Fruit fly (Drosophila melanogaster) whole organism, embryonic: Measurements from ENCODE around the gene CG1910.
A peak's percentile ranks its signal among the peaks of the same experiment; 100 is the strongest.

Experiments
- CG11456 ChIP-seq: fragments of 200-800 bp; sonication (Bioruptor generic); IDR thresholded peaks from 3 replicates; pipeline ENCODE4 v1.3.6; 2022; ENCODE audit warnings: missing biosample characterization, missing genetic modification characterization
- CG11695 ChIP-seq: fragments of 200-800 bp; sonication (Bioruptor generic); IDR thresholded peaks from 3 replicates; pipeline ENCODE4 v1.3.6; 2022; ENCODE audit warnings: missing biosample characterization, missing genetic modification characterization
- CG12299 ChIP-seq: fragments of 200-800 bp; sonication (Bioruptor generic); optimal IDR thresholded peaks from 2 replicates; lab custom pipeline; 2018; ENCODE audit warnings: missing biosample characterization, mild to moderate bottlenecking, missing genetic modification characterization
- CG12659 ChIP-seq: fragments of 200-800 bp; sonication (Bioruptor generic); optimal IDR thresholded peaks from 3 replicates; lab custom pipeline; 2017; ENCODE audit warnings: mild to moderate bottlenecking, missing biosample characterization, missing genetic modification reagents, missing genetic modification characterization
- CG13296 ChIP-seq: fragments of 200-800 bp; sonication (Bioruptor generic); optimal IDR thresholded peaks from 3 replicates; lab custom pipeline; 2018; ENCODE audit warnings: missing biosample characterization, mild to moderate bottlenecking, missing genetic modification characterization
- CG14441 ChIP-seq: fragments of 200-800 bp; sonication (Bioruptor generic); IDR thresholded peaks from 2 replicates; pipeline ENCODE4 v1.3.6; 2022; ENCODE audit warnings: missing biosample characterization, missing genetic modification characterization
- CG17328 ChIP-seq: fragments of 200-800 bp; sonication (Bioruptor generic); IDR thresholded peaks from 2 replicates; pipeline ENCODE4 v1.3.6; 2022; ENCODE audit warnings: missing biosample characterization, missing genetic modification characterization
- CG17361 ChIP-seq: fragments of 200-800 bp; sonication (Bioruptor generic); IDR thresholded peaks from 3 replicates; pipeline ENCODE4 v1.3.6; 2022; ENCODE audit warnings: missing biosample characterization, missing genetic modification characterization
- CG18262 ChIP-seq: fragments of 200-800 bp; optimal IDR thresholded peaks from 3 replicates; lab custom pipeline; 2019; ENCODE audit warnings: missing biosample characterization, mild to moderate bottlenecking, missing genetic modification characterization, moderate library complexity
- CG2120 ChIP-seq: fragments of 200-800 bp; sonication (Bioruptor generic); optimal IDR thresholded peaks from 3 replicates; lab custom pipeline; 2016; ENCODE audit warnings: missing biosample characterization, missing genetic modification characterization
- CG30403 ChIP-seq: fragments of 200-800 bp; sonication (Bioruptor generic); optimal IDR thresholded peaks from 3 replicates; lab custom pipeline; 2016; ENCODE audit warnings: missing biosample characterization, missing genetic modification characterization
- CG3065 ChIP-seq: fragments of 200-800 bp; sonication (Bioruptor generic); optimal IDR thresholded peaks from 2 replicates; lab custom pipeline; 2016; ENCODE audit warnings: missing biosample characterization, missing genetic modification characterization
- CG31365 ChIP-seq: fragments of 200-800 bp; sonication (Bioruptor generic); optimal IDR thresholded peaks from 2 replicates; lab custom pipeline; 2018; ENCODE audit warnings: missing biosample characterization, mild to moderate bottlenecking, missing genetic modification characterization
- CG32532 ChIP-seq: fragments of 200-800 bp; sonication (Bioruptor generic); IDR thresholded peaks from 2 replicates; pipeline ENCODE4 v1.3.6; 2022; ENCODE audit warnings: missing biosample characterization, missing genetic modification characterization
- CG7357 ChIP-seq: fragments of 200-800 bp; sonication (Bioruptor generic); IDR thresholded peaks from 3 replicates; pipeline ENCODE4 v1.3.6; 2022; ENCODE audit warnings: missing biosample characterization, missing genetic modification characterization
- CG8089 ChIP-seq: fragments of 200-800 bp; sonication (Bioruptor generic); optimal IDR thresholded peaks from 3 replicates; lab custom pipeline; 2016; ENCODE audit warnings: missing biosample characterization, missing genetic modification characterization
- CoRest ChIP-seq: fragments of 200-800 bp; sonication (Bioruptor generic); optimal IDR thresholded peaks from 3 replicates; lab custom pipeline; 2018; ENCODE audit warnings: missing biosample characterization, mild to moderate bottlenecking, missing genetic modification characterization, moderate library complexity
- Dad ChIP-seq: fragments of 200-800 bp; sonication (Bioruptor generic); optimal IDR thresholded peaks from 3 replicates; lab custom pipeline; 2016; ENCODE audit warnings: missing biosample characterization, missing genetic modification characterization
- Dll ChIP-seq: fragments of 200-800 bp; sonication (Bioruptor generic); IDR thresholded peaks from 4 replicates; pipeline ENCODE4 v1.3.6; 2022; ENCODE audit warnings: missing biosample characterization, missing genetic modification characterization; ENCODE audit not compliant: partially characterized antibody
- Dref ChIP-seq: fragments of 200-800 bp; sonication (Bioruptor generic); IDR thresholded peaks from 2 replicates; pipeline ENCODE4 v1.3.6; 2022; ENCODE audit warnings: missing biosample characterization, missing genetic modification characterization
- Fer2 ChIP-seq: fragments of 200-800 bp; sonication (Bioruptor generic); optimal IDR thresholded peaks from 2 replicates; lab custom pipeline; 2018; ENCODE audit warnings: missing biosample characterization, mild to moderate bottlenecking, missing genetic modification characterization, moderate library complexity
- GATAe ChIP-seq: fragments of 200-800 bp; sonication (Bioruptor generic); conservative IDR thresholded peaks from 2 replicates; pipeline ENCODE4 v1.3.6; 2022; ENCODE audit warnings: missing biosample characterization, missing genetic modification characterization
- Jarid2 ChIP-seq: fragments of 200-800 bp; sonication (Bioruptor generic); optimal IDR thresholded peaks from 3 replicates; lab custom pipeline; 2017; ENCODE audit warnings: mild to moderate bottlenecking, missing biosample characterization, missing genetic modification reagents, missing genetic modification characterization
- NFAT ChIP-seq: fragments of 200-800 bp; sonication (Bioruptor generic); IDR thresholded peaks from 2 replicates; pipeline ENCODE4 v1.3.6; 2022; ENCODE audit warnings: missing biosample characterization, missing genetic modification characterization
- Nf-YC ChIP-seq: fragments of 200-800 bp; optimal IDR thresholded peaks from 3 replicates; lab custom pipeline; 2019; ENCODE audit warnings: missing biosample characterization, mild to moderate bottlenecking, missing genetic modification characterization, moderate library complexity
- Ssrp ChIP-seq: fragments of 200-800 bp; sonication (Bioruptor generic); optimal IDR thresholded peaks from 2 replicates; lab custom pipeline; 2018; ENCODE audit warnings: missing biosample characterization, mild to moderate bottlenecking, missing genetic modification characterization, moderate library complexity
- Vsx1 ChIP-seq: fragments of 200-800 bp; sonication (Bioruptor generic); optimal IDR thresholded peaks from 2 replicates; lab custom pipeline; 2017; ENCODE audit warnings: missing biosample characterization, mild to moderate bottlenecking, missing genetic modification characterization, missing genetic modification reagents
- aop ChIP-seq: fragments of 200-800 bp; sonication (Bioruptor generic); IDR thresholded peaks from 2 replicates; pipeline ENCODE4 v1.3.6; 2022; ENCODE audit warnings: missing biosample characterization, missing genetic modification characterization
- bsh ChIP-seq, 2 experiments: fragments of 200-800 bp; sonication (Bioruptor generic); optimal IDR thresholded peaks; 2 replicates each; lab custom pipeline; 2017 to 2018; ENCODE audit warnings: mild to moderate bottlenecking in 2 of 2, missing biosample characterization in 2 of 2, missing genetic modification characterization in 2 of 2, moderate library complexity in 1 of 2
- corto ChIP-seq: fragments of 200-800 bp; sonication (Bioruptor generic); optimal IDR thresholded peaks from 2 replicates; lab custom pipeline; 2016; ENCODE audit warnings: missing biosample characterization, mild to moderate bottlenecking, missing genetic modification characterization, moderate library complexity
- crol ChIP-seq: fragments of 200-800 bp; sonication (Bioruptor generic); IDR thresholded peaks from 2 replicates; pipeline ENCODE4 v1.3.6; 2022; ENCODE audit warnings: missing biosample characterization, missing genetic modification characterization
- dati ChIP-seq: fragments of 200-800 bp; sonication (Bioruptor generic); IDR thresholded peaks from 2 replicates; pipeline ENCODE4 v1.3.6; 2022; ENCODE audit warnings: missing biosample characterization, missing genetic modification characterization
- dmrt99B ChIP-seq: fragments of 200-800 bp; sonication (Bioruptor generic); optimal IDR thresholded peaks from 2 replicates; lab custom pipeline; 2018; ENCODE audit warnings: missing biosample characterization, mild to moderate bottlenecking, missing genetic modification characterization, moderate library complexity
- ewg ChIP-seq: fragments of 200-800 bp; sonication (Bioruptor generic); optimal IDR thresholded peaks from 3 replicates; lab custom pipeline; 2017; ENCODE audit warnings: mild to moderate bottlenecking, missing biosample characterization, missing genetic modification reagents, missing genetic modification characterization
- fd64A ChIP-seq: fragments of 200-800 bp; sonication (Bioruptor generic); optimal IDR thresholded peaks from 3 replicates; lab custom pipeline; 2018; ENCODE audit warnings: missing biosample characterization, mild to moderate bottlenecking, missing genetic modification characterization
- jing ChIP-seq: fragments of 200-800 bp; sonication (Bioruptor generic); optimal IDR thresholded peaks from 2 replicates; lab custom pipeline; 2018; ENCODE audit warnings: missing biosample characterization, mild to moderate bottlenecking, missing genetic modification characterization
- lbe ChIP-seq: fragments of 200-800 bp; sonication (Bioruptor generic); optimal IDR thresholded peaks from 2 replicates; lab custom pipeline; 2016; ENCODE audit warnings: missing biosample characterization, mild to moderate bottlenecking, missing genetic modification characterization
- lilli ChIP-seq: fragments of 200-800 bp; sonication (Bioruptor generic); optimal IDR thresholded peaks from 3 replicates; lab custom pipeline; 2016; ENCODE audit warnings: missing biosample characterization, missing genetic modification characterization
- nau ChIP-seq: fragments of 200-800 bp; sonication (Bioruptor generic); optimal IDR thresholded peaks from 3 replicates; lab custom pipeline; 2017; ENCODE audit warnings: missing biosample characterization, mild to moderate bottlenecking, missing genetic modification characterization, missing genetic modification reagents
- nerfin-1 ChIP-seq: fragments of 200-800 bp; sonication (Bioruptor generic); optimal IDR thresholded peaks from 3 replicates; lab custom pipeline; 2019; ENCODE audit warnings: missing biosample characterization, mild to moderate bottlenecking, missing genetic modification characterization, moderate library complexity
- peb ChIP-seq: fragments of 200-800 bp; sonication (Bioruptor generic); IDR thresholded peaks from 2 replicates; pipeline ENCODE4 v1.3.6; 2022; ENCODE audit warnings: missing biosample characterization, missing genetic modification characterization
- pita ChIP-seq: fragments of 200-800 bp; sonication (Bioruptor generic); optimal IDR thresholded peaks from 2 replicates; lab custom pipeline; 2017; ENCODE audit warnings: missing biosample characterization, mild to moderate bottlenecking, missing genetic modification characterization
- row ChIP-seq: fragments of 200-800 bp; sonication (Bioruptor generic); IDR thresholded peaks from 3 replicates; pipeline ENCODE4 v1.3.6; 2022; ENCODE audit warnings: missing biosample characterization, missing genetic modification characterization
- sna ChIP-seq: fragments of 200-800 bp; sonication (Bioruptor generic); IDR thresholded peaks from 2 replicates; pipeline ENCODE4 v1.3.6; 2022; ENCODE audit warnings: missing biosample characterization, missing genetic modification characterization; ENCODE audit not compliant: partially characterized antibody
- stc ChIP-seq: fragments of 200-800 bp; sonication (Bioruptor generic); IDR thresholded peaks from 2 replicates; pipeline ENCODE4 v1.3.6; 2022; ENCODE audit warnings: missing biosample characterization, missing genetic modification characterization
- stwl ChIP-seq: fragments of 200-800 bp; sonication (Bioruptor generic); optimal IDR thresholded peaks from 3 replicates; lab custom pipeline; 2018; ENCODE audit warnings: missing biosample characterization, mild to moderate bottlenecking, missing genetic modification characterization, moderate library complexity
- sug ChIP-seq: fragments of 200-800 bp; optimal IDR thresholded peaks from 2 replicates; lab custom pipeline; 2019; ENCODE audit warnings: missing biosample characterization, mild to moderate bottlenecking, missing genetic modification characterization, moderate library complexity
- tgo ChIP-seq: fragments of 200-800 bp; sonication (Bioruptor generic); IDR thresholded peaks from 3 replicates; pipeline ENCODE4 v1.3.6; 2022; ENCODE audit warnings: missing biosample characterization, missing genetic modification characterization
- tup ChIP-seq: fragments of 200-800 bp; sonication (Bioruptor generic); optimal IDR thresholded peaks from 2 replicates; lab custom pipeline; 2016; ENCODE audit warnings: missing biosample characterization, mild to moderate bottlenecking, missing genetic modification characterization, moderate library complexity

The CG1910 gene

dm6 chr3R:31724580-31725320 is 22.7 kb upstream of the CG1910 start (continued):
- TF ChIP-seq CoRest (tag; lab: Kevin White, UChicago), result no peak
- no peak for TF ChIP-seq CG3065
- peak; percentile 74 for TF ChIP-seq Jarid2 (GFP tag; lab: Kevin White, UChicago)
- no peak for TF ChIP-seq CG31365
- TF ChIP-seq Dref (GFP tag; lab: Robert Waterston, UW), result no peak
- no peak for TF ChIP-seq tgo (GFP tag; lab: Robert Waterston, UW)
- no peak for TF ChIP-seq stwl
- TF ChIP-seq CG2120 (GFP tag; lab: Kevin White, UChicago), result no peak
- 0 out of 3 replicates have a peak, but pooled peaks have one; percentile 37 for TF ChIP-seq CG11695
- peak; percentile 9; the same call in 1 of the 2 replicates for TF ChIP-seq stc (GFP tag; lab: Robert Waterston, UW)
- TF ChIP-seq CG18262, result no peak
- 0 out of 2 replicates have a peak, but pooled peaks have one; percentile 17 for TF ChIP-seq CG14441
- no peak for TF ChIP-seq CG11456
- TF ChIP-seq CG12659, result no peak
- no peak for TF ChIP-seq peb (GFP tag; lab: Robert Waterston, UW)
- no peak for TF ChIP-seq CG30403 (GFP tag; lab: Kevin White, UChicago)
- no peak for TF ChIP-seq corto (GFP tag; lab: Kevin White, UChicago)
- no peak for TF ChIP-seq ewg
- no peak for TF ChIP-seq lbe (GFP tag; lab: Kevin White, UChicago)
- TF ChIP-seq lilli, result peak; percentile 8
- no peak for TF ChIP-seq CG13296 (GFP tag; lab: Kevin White, UChicago)
- no peak for TF ChIP-seq Nf-YC
- TF ChIP-seq jing (GFP tag; lab: Kevin White, UChicago), result no peak
- TF ChIP-seq bsh (GFP tag; optimal IDR thresholded peaks at IDR 0.05; lab: Kevin White, UChicago), result peak in 1 of 2 experiments; percentile 37
- TF ChIP-seq pita (GFP tag; lab: Kevin White, UChicago), result no peak
- TF ChIP-seq Ssrp (tag; lab: Kevin White, UChicago), result no peak
- TF ChIP-seq CG32532 (GFP tag; lab: Robert Waterston, UW), result 0 out of 2 replicates have a peak, but pooled peaks have one; percentile 41
- 0 out of 3 replicates have a peak, but pooled peaks have one; percentile 6 for TF ChIP-seq row (GFP tag; lab: Robert Waterston, UW)
- 0 out of 4 replicates have a peak, but pooled peaks have one; percentile 17 for TF ChIP-seq Dll
- TF ChIP-seq CG17361 (GFP tag; lab: Robert Waterston, UW), result no peak
- no peak for TF ChIP-seq dmrt99B (tag; lab: Kevin White, UChicago)
- no peak for TF ChIP-seq fd64A (GFP tag; lab: Kevin White, UChicago)
- TF ChIP-seq CG7357, result no peak
- TF ChIP-seq sna (GFP tag; lab: Robert Waterston, UW), result peak; percentile 65
- no peak for TF ChIP-seq Vsx1 (GFP tag; lab: Kevin White, UChicago)
- TF ChIP-seq CG8089 (GFP tag; lab: Kevin White, UChicago), result no peak
- TF ChIP-seq crol (GFP tag; lab: Robert Waterston, UW), result peak; percentile 89
- no peak for TF ChIP-seq CG12299 (tag; lab: Kevin White, UChicago)
- TF ChIP-seq Fer2 (tag; lab: Kevin White, UChicago), result no peak
- no peak for TF ChIP-seq nerfin-1 (tag; lab: Kevin White, UChicago)
- TF ChIP-seq GATAe (GFP tag; lab: Robert Waterston, UW), result no peak
- no peak for TF ChIP-seq nau (GFP tag; lab: Kevin White, UChicago)
- TF ChIP-seq NFAT (GFP tag; lab: Robert Waterston, UW), result peak; percentile 70
- no peak for TF ChIP-seq tup (GFP tag; lab: Kevin White, UChicago)
- TF ChIP-seq sug, result no peak
- no peak for TF ChIP-seq Dad
- no peak for TF ChIP-seq dati
- no peak for TF ChIP-seq aop
- 0 out of 2 replicates have a peak, but pooled peaks have one; percentile 4 for TF ChIP-seq CG17328 (GFP tag; lab: Robert Waterston, UW)
